Fruit fly (Drosophila melanogaster) whole organism, embryonic: ENCODE data around the gene Send1.

Experiments
- Ada2b ChIP-seq: fragments of 200-800 bp; sonication (Bioruptor generic); IDR thresholded peaks from 2 replicates; pipeline ENCODE4 v1.3.6; 2022; ENCODE audit warnings: missing biosample characterization, missing genetic modification characterization
- B-H1 ChIP-seq: fragments of 200-800 bp; sonication (Bioruptor generic); IDR thresholded peaks from 3 replicates; pipeline ENCODE4 v1.3.6; 2022; ENCODE audit warnings: missing biosample characterization, missing genetic modification characterization
- CG11504 ChIP-seq: fragments of 200-800 bp; sonication (Bioruptor generic); optimal IDR thresholded peaks from 3 replicates; lab custom pipeline; 2019; ENCODE audit warnings: missing biosample characterization, mild to moderate bottlenecking, missing genetic modification characterization, moderate library complexity
- CG12104 ChIP-seq: fragments of 200-800 bp; sonication (Bioruptor generic); optimal IDR thresholded peaks from 3 replicates; lab custom pipeline; 2016; ENCODE audit warnings: missing biosample characterization, missing genetic modification characterization
- CG12236 ChIP-seq: fragments of 200-800 bp; sonication (Bioruptor generic); optimal IDR thresholded peaks from 2 replicates; lab custom pipeline; 2016; ENCODE audit warnings: missing biosample characterization, missing genetic modification characterization
- CG13775 ChIP-seq: fragments of 200-800 bp; sonication (Bioruptor generic); optimal IDR thresholded peaks from 3 replicates; lab custom pipeline; 2017; ENCODE audit warnings: missing biosample characterization, mild to moderate bottlenecking, missing genetic modification characterization
- CG15696 ChIP-seq: fragments of 200-800 bp; sonication (Bioruptor generic); optimal IDR thresholded peaks from 2 replicates; lab custom pipeline; 2019; ENCODE audit warnings: missing biosample characterization, mild to moderate bottlenecking, missing genetic modification characterization, moderate library complexity
- CG1602 ChIP-seq: fragments of 200-800 bp; sonication (Bioruptor generic); optimal IDR thresholded peaks from 3 replicates; lab custom pipeline; 2016; ENCODE audit warnings: missing biosample characterization, missing genetic modification characterization
- CG16779 ChIP-seq: fragments of 200-800 bp; sonication (Bioruptor generic); IDR thresholded peaks from 2 replicates; pipeline ENCODE4 v1.3.6; 2022; ENCODE audit warnings: missing biosample characterization, missing genetic modification characterization
- CG17829 ChIP-seq: fragments of 200-800 bp; optimal IDR thresholded peaks from 2 replicates; lab custom pipeline; 2019; ENCODE audit warnings: missing biosample characterization, mild to moderate bottlenecking, missing genetic modification characterization, moderate library complexity
- CG18262 ChIP-seq: fragments of 200-800 bp; optimal IDR thresholded peaks from 3 replicates; lab custom pipeline; 2019; ENCODE audit warnings: missing biosample characterization, mild to moderate bottlenecking, missing genetic modification characterization, moderate library complexity
- CG2116 ChIP-seq: fragments of 200-800 bp; sonication (Bioruptor generic); optimal IDR thresholded peaks from 3 replicates; lab custom pipeline; 2018; ENCODE audit warnings: missing biosample characterization, mild to moderate bottlenecking, missing genetic modification characterization
- CG3838 ChIP-seq: fragments of 200-800 bp; sonication (Bioruptor generic); optimal IDR thresholded peaks from 3 replicates; lab custom pipeline; 2016; ENCODE audit warnings: missing biosample characterization, missing genetic modification characterization
- CG3995 ChIP-seq: fragments of 200-800 bp; sonication (Bioruptor generic); optimal IDR thresholded peaks from 3 replicates; lab custom pipeline; 2016; ENCODE audit warnings: missing biosample characterization, missing genetic modification characterization
- CG6689 ChIP-seq: fragments of 200-800 bp; sonication (Bioruptor generic); IDR thresholded peaks from 2 replicates; pipeline ENCODE4 v1.3.6; 2022; ENCODE audit warnings: missing biosample characterization, missing genetic modification characterization
- CG8924 ChIP-seq: fragments of 200-800 bp; optimal IDR thresholded peaks from 3 replicates; lab custom pipeline; 2019; ENCODE audit warnings: missing biosample characterization, mild to moderate bottlenecking, missing genetic modification characterization, moderate library complexity
- CrebB ChIP-seq: fragments of 200-800 bp; sonication (Bioruptor generic); optimal IDR thresholded peaks from 3 replicates; lab custom pipeline; 2018; ENCODE audit warnings: missing biosample characterization, mild to moderate bottlenecking, missing genetic modification characterization
- Dip3 ChIP-seq: fragments of 200-800 bp; sonication (Bioruptor generic); optimal IDR thresholded peaks from 3 replicates; lab custom pipeline; 2016; ENCODE audit warnings: missing biosample characterization, missing genetic modification characterization
- E2f1 ChIP-seq: fragments of 200-800 bp; sonication (Bioruptor generic); IDR thresholded peaks from 2 replicates; pipeline ENCODE4 v1.3.6; 2022; ENCODE audit warnings: missing biosample characterization, missing genetic modification characterization
- Fer1 ChIP-seq: fragments of 200-800 bp; sonication (Bioruptor generic); optimal IDR thresholded peaks from 2 replicates; lab custom pipeline; 2017; ENCODE audit warnings: missing biosample characterization, mild to moderate bottlenecking, missing genetic modification characterization
- HLH3B ChIP-seq: fragments of 200-800 bp; sonication (Bioruptor generic); IDR thresholded peaks from 2 replicates; pipeline ENCODE4 v1.3.6; 2022; ENCODE audit warnings: missing biosample characterization, missing genetic modification characterization
- HLH4C ChIP-seq: fragments of 200-800 bp; sonication (Bioruptor generic); IDR thresholded peaks from 3 replicates; pipeline ENCODE4 v1.3.6; 2022; ENCODE audit warnings: missing biosample characterization, missing genetic modification characterization; ENCODE audit not compliant: partially characterized antibody
- Hsf ChIP-seq: fragments of 200-800 bp; sonication (Bioruptor generic); optimal IDR thresholded peaks from 3 replicates; lab custom pipeline; 2016; ENCODE audit warnings: missing biosample characterization, missing genetic modification characterization
- Lpt ChIP-seq: fragments of >200 bp; optimal IDR thresholded peaks from 2 replicates; lab custom pipeline; 2018; ENCODE audit warnings: missing biosample characterization, missing genetic modification characterization
- MBD-R2 ChIP-seq: fragments of 200-800 bp; sonication (Bioruptor generic); IDR thresholded peaks from 2 replicates; pipeline ENCODE4 v1.3.6; 2022; ENCODE audit warnings: missing biosample characterization, missing genetic modification characterization
- MTF-1 ChIP-seq: fragments of 200-800 bp; sonication (Bioruptor generic); optimal IDR thresholded peaks from 2 replicates; lab custom pipeline; 2018; ENCODE audit warnings: missing biosample characterization, mild to moderate bottlenecking, missing genetic modification characterization, borderline replicate concordance
- Max ChIP-seq: fragments of 200-800 bp; sonication (Bioruptor generic); optimal IDR thresholded peaks from 2 replicates; lab custom pipeline; 2016; ENCODE audit warnings: missing biosample characterization, mild to moderate bottlenecking, missing genetic modification characterization
- Mrtf ChIP-seq: fragments of 200-800 bp; sonication (Bioruptor generic); IDR thresholded peaks from 3 replicates; pipeline ENCODE4 v1.3.6; 2022; ENCODE audit warnings: missing biosample characterization, missing genetic modification characterization
- Nf-YC ChIP-seq: fragments of 200-800 bp; optimal IDR thresholded peaks from 3 replicates; lab custom pipeline; 2019; ENCODE audit warnings: missing biosample characterization, mild to moderate bottlenecking, missing genetic modification characterization, moderate library complexity
- Oaz ChIP-seq: fragments of 200-800 bp; sonication (Bioruptor generic); IDR thresholded peaks from 2 replicates; pipeline ENCODE4 v1.3.6; 2022; ENCODE audit warnings: missing biosample characterization, missing genetic modification characterization
- Poxn ChIP-seq: fragments of 200-800 bp; sonication (Bioruptor generic); IDR thresholded peaks from 2 replicates; pipeline ENCODE4 v1.3.6; 2022; ENCODE audit warnings: missing biosample characterization, missing genetic modification characterization
- Rfx ChIP-seq: fragments of 200-800 bp; sonication (Bioruptor generic); IDR thresholded peaks from 2 replicates; pipeline ENCODE4 v1.3.6; 2022; ENCODE audit warnings: missing biosample characterization, missing genetic modification characterization
- YL-1 ChIP-seq: fragments of 200-800 bp; sonication (Bioruptor generic); optimal IDR thresholded peaks from 3 replicates; lab custom pipeline; 2017; ENCODE audit warnings: missing biosample characterization, mild to moderate bottlenecking, missing genetic modification characterization
- bbx ChIP-seq: fragments of 200-800 bp; sonication (Bioruptor generic); IDR thresholded peaks from 2 replicates; pipeline ENCODE4 v1.3.6; 2022; ENCODE audit warnings: missing biosample characterization, missing genetic modification characterization; ENCODE audit not compliant: partially characterized antibody
- chinmo ChIP-seq: fragments of 200-800 bp; sonication (Bioruptor generic); IDR thresholded peaks from 4 replicates; pipeline ENCODE4 v1.3.6; 2022; ENCODE audit warnings: missing biosample characterization, missing genetic modification characterization; ENCODE audit not compliant: partially characterized antibody
- chm ChIP-seq: fragments of 200-800 bp; sonication (Bioruptor generic); IDR thresholded peaks from 2 replicates; pipeline ENCODE4 v1.3.6; 2022; ENCODE audit warnings: missing biosample characterization, missing genetic modification characterization
- crc ChIP-seq: fragments of 200-800 bp; sonication (Bioruptor generic); optimal IDR thresholded peaks from 2 replicates; lab custom pipeline; 2016; ENCODE audit warnings: missing biosample characterization, missing genetic modification characterization
- gfzf ChIP-seq: fragments of 200-800 bp; sonication (Bioruptor generic); optimal IDR thresholded peaks from 2 replicates; lab custom pipeline; 2016; ENCODE audit warnings: missing biosample characterization, mild to moderate bottlenecking, missing genetic modification characterization, moderate library complexity
- klu ChIP-seq: fragments of 200-800 bp; sonication (Bioruptor generic); IDR thresholded peaks from 2 replicates; pipeline ENCODE4 v1.3.6; 2022; ENCODE audit warnings: missing biosample characterization, missing genetic modification characterization
- kni ChIP-seq: fragments of 200-800 bp; sonication (Bioruptor generic); optimal IDR thresholded peaks from 3 replicates; lab custom pipeline; 2017; ENCODE audit warnings: mild to moderate bottlenecking, missing biosample characterization, missing genetic modification reagents, missing genetic modification characterization
- lab ChIP-seq: fragments of 200-800 bp; sonication (Bioruptor generic); optimal IDR thresholded peaks from 3 replicates; lab custom pipeline; 2017; ENCODE audit warnings: missing biosample characterization, missing genetic modification characterization, mild to moderate bottlenecking, moderate library complexity, missing genetic modification reagents
- lilli ChIP-seq: fragments of 200-800 bp; sonication (Bioruptor generic); optimal IDR thresholded peaks from 3 replicates; lab custom pipeline; 2016; ENCODE audit warnings: missing biosample characterization, missing genetic modification characterization
- nau ChIP-seq: fragments of 200-800 bp; sonication (Bioruptor generic); optimal IDR thresholded peaks from 3 replicates; lab custom pipeline; 2017; ENCODE audit warnings: missing biosample characterization, mild to moderate bottlenecking, missing genetic modification characterization, missing genetic modification reagents
- pb ChIP-seq: fragments of 200-800 bp; sonication (Bioruptor generic); optimal IDR thresholded peaks from 3 replicates; lab custom pipeline; 2016; ENCODE audit warnings: missing biosample characterization, missing genetic modification characterization
- pfk ChIP-seq: fragments of 200-800 bp; sonication (Bioruptor generic); optimal IDR thresholded peaks from 2 replicates; lab custom pipeline; 2018; ENCODE audit warnings: missing biosample characterization, mild to moderate bottlenecking, missing genetic modification characterization, moderate library complexity
- sima ChIP-seq: fragments of 200-800 bp; sonication (Bioruptor generic); optimal IDR thresholded peaks from 2 replicates; lab custom pipeline; 2016; ENCODE audit warnings: missing biosample characterization, missing genetic modification characterization
- slp2 ChIP-seq: fragments of 200-800 bp; sonication (Bioruptor generic); optimal IDR thresholded peaks from 2 replicates; lab custom pipeline; 2016; ENCODE audit warnings: missing biosample characterization, missing genetic modification characterization
- sna ChIP-seq: fragments of 200-800 bp; sonication (Bioruptor generic); IDR thresholded peaks from 2 replicates; pipeline ENCODE4 v1.3.6; 2022; ENCODE audit warnings: missing biosample characterization, missing genetic modification characterization; ENCODE audit not compliant: partially characterized antibody
- sug ChIP-seq: fragments of 200-800 bp; optimal IDR thresholded peaks from 2 replicates; lab custom pipeline; 2019; ENCODE audit warnings: missing biosample characterization, mild to moderate bottlenecking, missing genetic modification characterization, moderate library complexity
- tap ChIP-seq: fragments of 200-800 bp; optimal IDR thresholded peaks from 3 replicates; lab custom pipeline; 2019; ENCODE audit warnings: missing biosample characterization, mild to moderate bottlenecking, missing genetic modification characterization, moderate library complexity
- wdn ChIP-seq: fragments of 200-800 bp; sonication (Bioruptor generic); IDR thresholded peaks from 2 replicates; pipeline ENCODE4 v1.3.6; 2022; ENCODE audit warnings: missing biosample characterization, missing genetic modification characterization

Gene Send1

dm6 chr2L:2227316-2227715 lies 27.5 kb downstream of the Send1 start (continued):
- 0 out of 4 replicates have a peak, but pooled peaks have one; percentile 45 for TF ChIP-seq chinmo (GFP tag; lab: Robert Waterston, UW)
- peak; percentile 14 for TF ChIP-seq CG12104
- peak; percentile 42 for TF ChIP-seq Hsf (GFP tag; lab: Kevin White, UChicago)
- TF ChIP-seq CG18262 (tag; lab: Kevin White, UChicago), result peak; percentile 41
- no peak for TF ChIP-seq Mrtf (GFP tag; lab: Robert Waterston, UW)
- TF ChIP-seq CG2116 (GFP tag; lab: Kevin White, UChicago), result peak; percentile 21
- TF ChIP-seq wdn (GFP tag; lab: Robert Waterston, UW), result no peak
- peak; percentile 16; the same call in 1 of the 2 replicates for TF ChIP-seq Ada2b (GFP tag; lab: Robert Waterston, UW)
- TF ChIP-seq bbx (GFP tag; lab: Robert Waterston, UW), result no peak
- peak; percentile 62 for TF ChIP-seq CG6689 (GFP tag; lab: Robert Waterston, UW)
- TF ChIP-seq crc (GFP tag; lab: Kevin White, UChicago), result no peak
- no peak for TF ChIP-seq pfk (GFP tag; lab: Kevin White, UChicago)
- no peak for TF ChIP-seq sug
- TF ChIP-seq kni (GFP tag; lab: Kevin White, UChicago), result no peak
- TF ChIP-seq Lpt (GFP tag; lab: Kevin White, UChicago), result no peak
- TF ChIP-seq Rfx (GFP tag; lab: Robert Waterston, UW), result peak; percentile 54; the same call in 1 of the 2 replicates
- TF ChIP-seq sima (GFP tag; lab: Kevin White, UChicago), result no peak
- TF ChIP-seq CG15696 (tag; lab: Kevin White, UChicago), result no peak
- TF ChIP-seq CG3995 (GFP tag; lab: Kevin White, UChicago), result no peak
- TF ChIP-seq CG16779 (GFP tag; lab: Robert Waterston, UW), result no peak
- TF ChIP-seq CrebB (tag; lab: Kevin White, UChicago), result no peak
- TF ChIP-seq MBD-R2 (GFP tag; lab: Robert Waterston, UW), result no peak
- TF ChIP-seq klu (GFP tag; lab: Robert Waterston, UW), result no peak
- no peak for TF ChIP-seq MTF-1
- TF ChIP-seq CG3838 (GFP tag; lab: Kevin White, UChicago), result no peak
- no peak for TF ChIP-seq YL-1 (GFP tag; lab: Kevin White, UChicago)
- TF ChIP-seq pb (GFP tag; lab: Kevin White, UChicago), result no peak
- peak; percentile 56; the same call in 1 of the 2 replicates for TF ChIP-seq chm
- TF ChIP-seq CG1602 (GFP tag; lab: Kevin White, UChicago), result no peak
- peak; percentile 52; the same call in 1 of the 2 replicates for TF ChIP-seq E2f1
- TF ChIP-seq lilli, result peak; percentile 48
- TF ChIP-seq HLH3B (GFP tag; lab: Robert Waterston, UW), result peak; percentile 64
- peak; percentile 54 for TF ChIP-seq lab (GFP tag; lab: Kevin White, UChicago)
- no peak for TF ChIP-seq HLH4C (GFP tag; lab: Robert Waterston, UW)
- TF ChIP-seq CG13775 (GFP tag; lab: Kevin White, UChicago), result no peak
- TF ChIP-seq CG8924 (tag; lab: Kevin White, UChicago), result peak; percentile 14
- no peak for TF ChIP-seq nau (GFP tag; lab: Kevin White, UChicago)
- TF ChIP-seq Oaz (GFP tag; lab: Robert Waterston, UW), result peak; percentile 36; the same call in 1 of the 2 replicates
- TF ChIP-seq Fer1 (GFP tag; lab: Kevin White, UChicago), result peak; percentile 48
- peak; percentile 64 for TF ChIP-seq tap (tag; lab: Kevin White, UChicago)
- no peak for TF ChIP-seq Max (GFP tag; lab: Kevin White, UChicago)
- no peak for TF ChIP-seq CG12236 (GFP tag; lab: Kevin White, UChicago)
- no peak for TF ChIP-seq gfzf (GFP tag; lab: Kevin White, UChicago)
- no peak for TF ChIP-seq Poxn
- TF ChIP-seq CG17829 (tag; lab: Kevin White, UChicago), result no peak
- no peak for TF ChIP-seq Dip3 (GFP tag; lab: Kevin White, UChicago)
- TF ChIP-seq Nf-YC (tag; lab: Kevin White, UChicago), result peak; percentile 30
- TF ChIP-seq CG11504 (tag; lab: Kevin White, UChicago), result no peak
- TF ChIP-seq B-H1, result peak; percentile 35; the same call in 1 of the 3 replicates
- TF ChIP-seq slp2 (GFP tag; lab: Kevin White, UChicago), result no peak
- TF ChIP-seq sna, result no peak
